Fruit fly (Drosophila melanogaster): Measurements from ENCODE around the gene eIF3e.

eIF3e gene

DNA sequence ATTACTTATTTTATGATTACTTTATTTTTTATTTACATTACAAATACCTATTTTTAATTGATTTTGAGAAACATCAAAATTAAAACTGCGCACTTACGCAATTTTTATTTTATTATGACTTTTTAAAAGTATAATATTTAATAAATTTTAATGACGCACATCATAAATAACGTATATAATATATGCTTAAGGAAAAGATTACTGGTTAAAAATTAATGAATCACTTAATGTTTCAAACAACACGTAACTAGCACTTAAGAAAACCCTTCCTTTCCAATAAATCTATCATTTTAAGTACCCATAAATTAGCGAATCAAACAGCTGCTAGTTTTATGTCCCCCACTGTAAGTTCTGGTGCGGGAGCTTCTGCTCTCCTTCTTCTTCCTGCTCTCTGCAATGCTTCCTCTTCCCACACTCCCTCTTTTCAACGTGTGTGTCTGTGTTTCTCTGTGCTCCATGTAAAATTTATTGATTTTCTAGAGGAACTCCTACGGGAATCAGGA is 20.1 kb upstream of the eIF3e start (continued):
- TF ChIP-seq Trl (optimal IDR thresholded peaks at IDR 0.05) = peak in 1 of 2 experiments; percentile 27
- TF ChIP-seq Trl (GFP tag; optimal IDR thresholded peaks at IDR 0.05) = no peak
- peak; percentile 87 for TF ChIP-seq CG11504 (tag; optimal IDR thresholded peaks at IDR 0.05)
- TF ChIP-seq phol (tag; optimal IDR thresholded peaks at IDR 0.05) = peak; percentile 83
- no peak for TF ChIP-seq CG2889 (GFP tag; IDR thresholded peaks at IDR 0.05)
- TF ChIP-seq Hmr (GFP tag; optimal IDR thresholded peaks at IDR 0.05) = peak; percentile 79
- peak; percentile 44 for TF ChIP-seq CG10462 (GFP tag; optimal IDR thresholded peaks at IDR 0.05)
- peak in 1 of 2 experiments; percentile 10 for TF ChIP-seq crp (GFP tag; optimal IDR thresholded peaks at IDR 0.05)
- no peak for TF ChIP-seq ftz-f1 (GFP tag; optimal IDR thresholded peaks at IDR 0.05)
- TF ChIP-seq CG31224 (GFP tag; IDR thresholded peaks at IDR 0.05) = peak; percentile 56; the same call in 1 of the 2 replicates
- TF ChIP-seq B-H2 (GFP tag; optimal IDR thresholded peaks at IDR 0.05) = no peak
- TF ChIP-seq CG7963 (GFP tag; IDR thresholded peaks at IDR 0.05; ENCODE audit: partially characterized antibody) = no peak
- TF ChIP-seq abd-A (tag; optimal IDR thresholded peaks at IDR 0.05) = no peak
- no peak for TF ChIP-seq hth (optimal IDR thresholded peaks at IDR 0.05)
- no peak for TF ChIP-seq fu2 (GFP tag; optimal IDR thresholded peaks at IDR 0.05)
- peak; percentile 49 for TF ChIP-seq sug (tag; optimal IDR thresholded peaks at IDR 0.05)
- peak; percentile 59 for TF ChIP-seq ATbp (GFP tag; optimal IDR thresholded peaks at IDR 0.05)
- no peak for TF ChIP-seq CG3995 (GFP tag; optimal IDR thresholded peaks at IDR 0.05)
- peak; percentile 49 for TF ChIP-seq CG6254 (GFP tag; optimal IDR thresholded peaks at IDR 0.05)
- peak; percentile 83 for TF ChIP-seq CG12659 (GFP tag; optimal IDR thresholded peaks at IDR 0.05)
- TF ChIP-seq Fer2 (tag; optimal IDR thresholded peaks at IDR 0.05) = peak; percentile 28
- peak; percentile 43 for TF ChIP-seq CG18764 (GFP tag; optimal IDR thresholded peaks at IDR 0.05)
- TF ChIP-seq nmo (GFP tag; optimal IDR thresholded peaks at IDR 0.05) = peak; percentile 70
- peak; percentile 61 for TF ChIP-seq tio (GFP tag; optimal IDR thresholded peaks at IDR 0.05)
- no peak for TF ChIP-seq pfk (GFP tag; optimal IDR thresholded peaks at IDR 0.05)
- TF ChIP-seq br (optimal IDR thresholded peaks at IDR 0.05) = no peak
- TF ChIP-seq dmrt99B (tag; optimal IDR thresholded peaks at IDR 0.05) = peak; percentile 77
- TF ChIP-seq Xrp1 (GFP tag; IDR thresholded peaks at IDR 0.05) = peak; percentile 70
- peak; percentile 61 for TF ChIP-seq az2 (GFP tag; optimal IDR thresholded peaks at IDR 0.05)
- 0 out of 2 replicates have a peak, but pooled peaks have one; percentile 20 for TF ChIP-seq toy (GFP tag; IDR thresholded peaks at IDR 0.05)
- TF ChIP-seq CG1233 (GFP tag; optimal IDR thresholded peaks at IDR 0.05) = peak; percentile 76
- TF ChIP-seq wor (GFP tag; IDR thresholded peaks at IDR 0.05) = 0 out of 2 replicates have a peak, but pooled peaks have one; percentile 34
- no peak for TF ChIP-seq Adf1 (GFP tag; IDR thresholded peaks at IDR 0.05)
- TF ChIP-seq dpn (GFP tag; optimal IDR thresholded peaks at IDR 0.05) = peak in 1 of 2 experiments; percentile 53
- TF ChIP-seq CG10654 (GFP tag; optimal IDR thresholded peaks at IDR 0.05) = peak; percentile 34
- TF ChIP-seq Side (GFP tag; optimal IDR thresholded peaks at IDR 0.05) = no peak
- peak; percentile 64 for TF ChIP-seq CG15601 (tag; optimal IDR thresholded peaks at IDR 0.05)
- TF ChIP-seq B-H1 (GFP tag; IDR thresholded peaks at IDR 0.05) = peak; percentile 33; the same call in 2 of the 3 replicates
- TF ChIP-seq D19B (GFP tag; optimal IDR thresholded peaks at IDR 0.05) = peak; percentile 23
- no peak for TF ChIP-seq luna (GFP tag; optimal IDR thresholded peaks at IDR 0.05)
- TF ChIP-seq slou (GFP tag; optimal IDR thresholded peaks at IDR 0.05) = peak; percentile 37
- no peak for TF ChIP-seq CG11398 (GFP tag; optimal IDR thresholded peaks at IDR 0.05)
- no peak for TF ChIP-seq pnt (GFP tag; optimal IDR thresholded peaks at IDR 0.05)
- TF ChIP-seq C15 (GFP tag; IDR thresholded peaks at IDR 0.05) = no peak
- no peak for TF ChIP-seq Dll (GFP tag; IDR thresholded peaks at IDR 0.05; ENCODE audit: partially characterized antibody)
- TF ChIP-seq her (GFP tag; optimal IDR thresholded peaks at IDR 0.05) = no peak
- TF ChIP-seq kni (GFP tag; optimal IDR thresholded peaks at IDR 0.05) = no peak
- TF ChIP-seq tin (GFP tag; optimal IDR thresholded peaks at IDR 0.05) = peak; percentile 48
- TF ChIP-seq CG1529 (GFP tag; optimal IDR thresholded peaks at IDR 0.05) = peak; percentile 58
- TF ChIP-seq CG7357 (GFP tag; IDR thresholded peaks at IDR 0.05) = 0 out of 3 replicates have a peak, but pooled peaks have one; percentile 50
- no peak for TF ChIP-seq CG4617 (GFP tag; optimal IDR thresholded peaks at IDR 0.05; ENCODE audit: borderline replicate concordance)
